Worm (Caenorhabditis elegans) whole organism, L4 larva: ENCODE results near the gene C12D5.5.

Source experiments
- R02D3.7 ChIP-seq: fragments of 150-350 bp; sonication (generic microtip); optimal IDR thresholded peaks from 3 replicates; lab custom pipeline; 2014; ENCODE audit warnings: missing biosample characterization, missing genetic modification characterization
- T20F7.1 ChIP-seq: fragments of 200-800 bp; sonication (Bioruptor generic); optimal IDR thresholded peaks from 2 replicates; lab custom pipeline; 2018; ENCODE audit warnings: mild to moderate bottlenecking, missing genetic modification characterization, missing compliant biosample characterization
- Y5F2A.4 ChIP-seq: fragments of 200-800 bp; sonication (Bioruptor generic); optimal IDR thresholded peaks from 2 replicates; lab custom pipeline; 2018; ENCODE audit warnings: mild to moderate bottlenecking, missing genetic modification characterization, missing compliant biosample characterization
- ceh-28 ChIP-seq: fragments of 150-350 bp; optimal IDR thresholded peaks from 2 replicates; lab custom pipeline; 2014; ENCODE audit warnings: missing biosample characterization, missing genetic modification reagents, missing genetic modification characterization
- ceh-82 ChIP-seq: sonication (generic microtip); optimal IDR thresholded peaks from 2 replicates; lab custom pipeline; 2017; ENCODE audit warnings: missing biosample characterization, missing genetic modification characterization
- daf-8 ChIP-seq: fragments of 200-800 bp; sonication (Bioruptor generic); IDR thresholded peaks from 2 replicates; pipeline ENCODE4 v1.3.6; 2022; ENCODE audit warnings: missing genetic modification characterization, missing compliant biosample characterization
- fkh-10 ChIP-seq: fragments of 150-350 bp; optimal IDR thresholded peaks from 2 replicates; lab custom pipeline; 2014; ENCODE audit warnings: missing biosample characterization, missing genetic modification reagents, missing genetic modification characterization
- lin-13 ChIP-seq: fragments of 150-350 bp; optimal IDR thresholded peaks from 2 replicates; lab custom pipeline; 2014; ENCODE audit warnings: missing biosample characterization, missing genetic modification reagents, missing genetic modification characterization
- lin-29 ChIP-seq: fragments of 200-800 bp; sonication (Bioruptor generic); IDR thresholded peaks from 2 replicates; pipeline ENCODE4 v1.3.6; 2022; ENCODE audit warnings: missing genetic modification reagents, missing genetic modification characterization, missing compliant biosample characterization
- nhr-111 ChIP-seq: fragments of 200-800 bp; sonication (Bioruptor generic); optimal IDR thresholded peaks from 2 replicates; lab custom pipeline; 2018; ENCODE audit warnings: mild to moderate bottlenecking, missing genetic modification characterization, missing compliant biosample characterization
- unc-39 ChIP-seq: sonication (generic microtip); optimal IDR thresholded peaks from 2 replicates; lab custom pipeline; 2017; ENCODE audit warnings: missing biosample characterization, missing genetic modification characterization
- unc-62 ChIP-seq, 3 experiments: fragments of 150-350 bp in 1 of 3; sonication (generic microtip); optimal IDR thresholded peaks in 2 of 3; peaks in 1 of 3; 1 replicate in 1 of 3; 2 replicates in 2 of 3; lab custom pipeline; 2014 to 2017; ENCODE audit warnings: missing biosample characterization in 3 of 3, missing genetic modification characterization in 3 of 3, missing genetic modification reagents in 3 of 3, missing genotype in 1 of 3
- ztf-11 ChIP-seq: fragments of 150-350 bp; optimal IDR thresholded peaks from 2 replicates; lab custom pipeline; 2014; ENCODE audit warnings: missing biosample characterization, missing genetic modification characterization

DNA sequence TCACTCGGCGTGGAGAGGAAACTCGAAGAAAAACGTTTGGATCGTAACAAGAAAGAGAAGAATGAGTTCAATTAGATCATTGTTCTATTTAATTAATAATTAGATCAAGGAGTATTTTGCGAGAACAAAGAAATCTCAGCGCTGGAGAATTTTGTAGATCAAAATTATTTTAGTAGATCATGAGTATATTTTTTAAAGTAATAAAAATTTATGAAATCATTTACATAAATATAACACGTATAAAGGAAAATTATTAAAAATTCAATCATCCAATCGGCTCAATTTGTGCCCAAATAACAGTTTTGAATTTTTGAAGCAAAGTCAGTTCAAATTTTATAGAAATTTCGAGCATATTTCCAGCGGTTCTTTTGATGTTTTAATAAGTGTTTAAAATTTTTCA lies 43.9 kb upstream of the C12D5.5 start, which contains the start of gene C50E3.13:
- TF ChIP-seq lin-13, result no peak
- no peak for TF ChIP-seq lin-29 (GFP tag; lab: Robert Waterston, UW)
- TF ChIP-seq daf-8 (GFP tag; lab: Robert Waterston, UW), result no peak
- no peak for TF ChIP-seq ceh-82 (tag; lab: Kevin White, UChicago)
- TF ChIP-seq fkh-10 (GFP tag; lab: Kevin White, UChicago), result no peak
- TF ChIP-seq unc-62 (GFP tag; optimal IDR thresholded peaks at IDR 0.05 in 1 of 2; lab: Kevin White, UChicago), result no peak
- no peak for TF ChIP-seq unc-62 (tag; optimal IDR thresholded peaks at IDR 0.05; lab: Kevin White, UChicago)
- TF ChIP-seq unc-39 (tag; lab: Kevin White, UChicago), result no peak
- TF ChIP-seq Y5F2A.4 (GFP tag; lab: Kevin White, UChicago), result no peak
- no peak for TF ChIP-seq R02D3.7 (tag; lab: Kevin White, UChicago)
- no peak for TF ChIP-seq T20F7.1 (GFP tag; lab: Kevin White, UChicago)
- TF ChIP-seq nhr-111 (GFP tag; lab: Kevin White, UChicago), result no peak
- no peak for TF ChIP-seq ztf-11
- TF ChIP-seq ceh-28 (tag; lab: Kevin White, UChicago), result no peak
